Worm (Caenorhabditis elegans): Measurements from ENCODE around the gene C25H3.17.

C25H3.17 gene

ce11 chrII:5642110-5642509 is 27.4 kb downstream of the C25H3.17 start:
- TF ChIP-seq snpc-4 (tag; optimal IDR thresholded peaks at IDR 0.05) (no peak), nhr-237 (tag; optimal IDR thresholded peaks at IDR 0.05) (no peak), nhr-28 (tag; optimal IDR thresholded peaks at IDR 0.05) (no peak), pqm-1 (tag; optimal IDR thresholded peaks at IDR 0.05) (no peak), daf-12 (tag; optimal IDR thresholded peaks at IDR 0.05) (no peak), ama-1 (optimal IDR thresholded peaks at IDR 0.05) (no peak), elt-3 (tag; optimal IDR thresholded peaks at IDR 0.05) (no peak), pha-4 (tag; optimal IDR thresholded peaks at IDR 0.05) (no peak), ceh-82 (tag; optimal IDR thresholded peaks at IDR 0.05) (no peak), nhr-12 (tag; optimal IDR thresholded peaks at IDR 0.05) (no peak), skn-1 (tag; optimal IDR thresholded peaks at IDR 0.05) (no peak), lsy-12 (tag; optimal IDR thresholded peaks at IDR 0.05) (no peak)

ce11 chrII:5640362-5641079 is 29.0 kb downstream of the C25H3.17 start:
- no peak for TF ChIP-seq unc-62 (GFP tag; optimal IDR thresholded peaks at IDR 0.05)
- no peak for TF ChIP-seq nhr-77 (tag; optimal IDR thresholded peaks at IDR 0.05)
- no peak for TF ChIP-seq nhr-23 (tag; optimal IDR thresholded peaks at IDR 0.05)
- no peak for TF ChIP-seq nhr-67 (tag; optimal IDR thresholded peaks at IDR 0.05)
- TF ChIP-seq ceh-9 (tag; optimal IDR thresholded peaks at IDR 0.05): no peak
- no peak for TF ChIP-seq fos-1 (tag; optimal IDR thresholded peaks at IDR 0.05)
- TF ChIP-seq elt-3 (tag; optimal IDR thresholded peaks at IDR 0.05): no peak
- TF ChIP-seq fkh-10 (GFP tag; optimal IDR thresholded peaks at IDR 0.05): no peak
- TF ChIP-seq lin-39 (tag; optimal IDR thresholded peaks at IDR 0.05): no peak
- TF ChIP-seq zag-1 (tag; optimal IDR thresholded peaks at IDR 0.05): no peak
- TF ChIP-seq pha-4 (tag; optimal IDR thresholded peaks at IDR 0.05): no peak
- TF ChIP-seq egl-5 (tag; optimal IDR thresholded peaks at IDR 0.05): no peak
- TF ChIP-seq ZK546.5 (tag; optimal IDR thresholded peaks at IDR 0.05): no peak
- no peak for TF ChIP-seq ceh-82 (tag; optimal IDR thresholded peaks at IDR 0.05)
- TF ChIP-seq jun-1 (tag; optimal IDR thresholded peaks at IDR 0.05): no peak
- no peak for TF ChIP-seq unc-39 (tag; optimal IDR thresholded peaks at IDR 0.05)

ce11 chrII:5638059-5638458 is 31.4 kb downstream of the C25H3.17 start, which contains the start of gene F59E12.3:
Gene F59E12.3, plus strand, starts transcription at chrII:5638359.
- TF ChIP-seq hmg-11 (tag; optimal IDR thresholded peaks at IDR 0.05) (no peak), sea-2 (GFP tag; optimal IDR thresholded peaks at IDR 0.05) (no peak), elt-1 (tag; optimal IDR thresholded peaks at IDR 0.05) (no peak), elt-2 (tag; optimal IDR thresholded peaks at IDR 0.05) (no peak), eor-1 (tag; optimal IDR thresholded peaks at IDR 0.05) (no peak), skn-1 (tag; optimal IDR thresholded peaks at IDR 0.05) (no peak), snpc-4 (tag; optimal IDR thresholded peaks at IDR 0.05) (no peak), lsy-12 (tag; optimal IDR thresholded peaks at IDR 0.05) (no peak)

ce11 chrII:5636826-5637225 is 32.7 kb downstream of the C25H3.17 start, which contains the start of gene F59E12.8:
Gene F59E12.8, minus strand, starts transcription at chrII:5636926.
- TF ChIP-seq snpc-4 (tag; optimal IDR thresholded peaks at IDR 0.05) (no peak), sea-2 (GFP tag; optimal IDR thresholded peaks at IDR 0.05) (no peak), nfya-1 (tag; optimal IDR thresholded peaks at IDR 0.05; ENCODE audit: insufficient read depth) (no peak), nhr-67 (tag; optimal IDR thresholded peaks at IDR 0.05) (no peak), nhr-12 (tag; optimal IDR thresholded peaks at IDR 0.05) (no peak), aly-2 (tag; optimal IDR thresholded peaks at IDR 0.05) (no peak), R02D3.7 (tag; optimal IDR thresholded peaks at IDR 0.05) (no peak), unc-39 (tag; optimal IDR thresholded peaks at IDR 0.05) (no peak), egl-5 (tag; optimal IDR thresholded peaks at IDR 0.05) (no peak)

ce11 chrII:5633453-5633852 is 36.0 kb downstream of the C25H3.17 start:
- TF ChIP-seq nfya-1 (tag; optimal IDR thresholded peaks at IDR 0.05; ENCODE audit: insufficient read depth) (peak; percentile 25), nhr-25 (tag; optimal IDR thresholded peaks at IDR 0.05) (no peak)
